Fruit fly (Drosophila melanogaster) whole organism, embryonic: ENCODE results near the gene VGlut.

ENCODE experiments used
- CG33213 ChIP-seq: fragments of 200-800 bp; sonication (Bioruptor generic); optimal IDR thresholded peaks from 3 replicates; lab custom pipeline; 2016; ENCODE audit warnings: missing biosample characterization, missing genetic modification characterization
- CG8281 ChIP-seq: fragments of 200-800 bp; sonication (Bioruptor generic); optimal IDR thresholded peaks from 2 replicates; lab custom pipeline; 2018; ENCODE audit warnings: missing biosample characterization, mild to moderate bottlenecking, missing genetic modification characterization, moderate library complexity
- CG8359 ChIP-seq: fragments of 200-800 bp; sonication (Bioruptor generic); optimal IDR thresholded peaks from 2 replicates; lab custom pipeline; 2017; ENCODE audit warnings: missing biosample characterization, mild to moderate bottlenecking, missing genetic modification characterization, borderline replicate concordance
- CG9215 ChIP-seq: fragments of 200-800 bp; sonication (Bioruptor generic); IDR thresholded peaks from 2 replicates; pipeline ENCODE4 v1.3.6; 2022; ENCODE audit warnings: missing biosample characterization, missing genetic modification characterization
- HLHmδ ChIP-seq: fragments of 200-800 bp; sonication (Bioruptor generic); optimal IDR thresholded peaks from 2 replicates; lab custom pipeline; 2018; ENCODE audit warnings: missing biosample characterization, mild to moderate bottlenecking, missing genetic modification characterization, moderate library complexity
- Xbp1 ChIP-seq: fragments of 200-800 bp; sonication (Bioruptor generic); optimal IDR thresholded peaks from 3 replicates; lab custom pipeline; 2016; ENCODE audit warnings: missing biosample characterization, mild to moderate bottlenecking, missing genetic modification characterization
- abd-A ChIP-seq: fragments of 200-800 bp; sonication (Bioruptor generic); optimal IDR thresholded peaks from 3 replicates; lab custom pipeline; 2019; ENCODE audit warnings: missing biosample characterization, mild to moderate bottlenecking, missing genetic modification characterization, moderate library complexity
- bbx ChIP-seq: fragments of 200-800 bp; sonication (Bioruptor generic); IDR thresholded peaks from 2 replicates; pipeline ENCODE4 v1.3.6; 2022; ENCODE audit warnings: missing biosample characterization, missing genetic modification characterization; ENCODE audit not compliant: partially characterized antibody
- dmrt99B ChIP-seq: fragments of 200-800 bp; sonication (Bioruptor generic); optimal IDR thresholded peaks from 2 replicates; lab custom pipeline; 2018; ENCODE audit warnings: missing biosample characterization, mild to moderate bottlenecking, missing genetic modification characterization, moderate library complexity
- jigr1 ChIP-seq: fragments of 200-800 bp; sonication (Bioruptor generic); IDR thresholded peaks from 3 replicates; pipeline ENCODE4 v1.3.6; 2022; ENCODE audit warnings: missing biosample characterization, missing genetic modification characterization

DNA sequence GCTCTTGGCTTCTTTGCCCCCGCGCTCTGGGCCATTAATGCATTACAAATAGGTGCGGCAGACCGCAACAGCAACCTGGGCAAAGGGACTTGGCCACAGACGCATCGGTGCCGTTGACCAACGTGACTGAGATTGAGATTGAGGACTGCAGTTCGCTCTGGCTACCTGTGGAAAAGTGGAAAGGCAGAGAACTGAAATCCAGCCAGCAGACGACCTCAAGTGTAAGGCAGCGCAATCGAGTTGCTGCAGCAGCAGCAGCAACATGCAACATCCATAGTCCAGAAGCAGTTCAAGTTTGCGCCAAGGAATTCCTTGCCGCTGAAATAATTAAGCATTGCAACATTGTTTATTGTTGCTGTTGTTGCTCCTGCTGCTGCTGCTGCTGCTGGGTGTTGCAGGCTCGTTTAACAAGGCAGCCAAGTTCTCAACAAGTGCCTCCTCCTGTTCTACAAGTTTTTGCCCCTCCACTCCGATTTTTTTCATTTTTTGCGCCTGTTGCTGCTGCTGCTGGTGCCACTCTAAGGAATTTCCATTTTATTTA is 25.6 kb downstream of the VGlut start:
- TF ChIP-seq CG33213 (GFP tag; lab: Kevin White, UChicago) (no peak), HLHmδ (GFP tag; lab: Kevin White, UChicago) (no peak), bbx (GFP tag; lab: Robert Waterston, UW) (no peak), Xbp1 (GFP tag; lab: Kevin White, UChicago) (no peak), CG9215 (no peak), jigr1 (GFP tag; lab: Robert Waterston, UW) (no peak), dmrt99B (tag; lab: Kevin White, UChicago) (no peak), abd-A (tag; lab: Kevin White, UChicago) (no peak), CG8281 (tag; lab: Kevin White, UChicago) (no peak), CG8359 (GFP tag; lab: Kevin White, UChicago) (no peak)
